Fruit fly (Drosophila melanogaster): Measurements from ENCODE around the gene RpL22.
A peak's percentile ranks its signal among the peaks of the same experiment; 100 is the strongest.

Gene RpL22

DNA sequence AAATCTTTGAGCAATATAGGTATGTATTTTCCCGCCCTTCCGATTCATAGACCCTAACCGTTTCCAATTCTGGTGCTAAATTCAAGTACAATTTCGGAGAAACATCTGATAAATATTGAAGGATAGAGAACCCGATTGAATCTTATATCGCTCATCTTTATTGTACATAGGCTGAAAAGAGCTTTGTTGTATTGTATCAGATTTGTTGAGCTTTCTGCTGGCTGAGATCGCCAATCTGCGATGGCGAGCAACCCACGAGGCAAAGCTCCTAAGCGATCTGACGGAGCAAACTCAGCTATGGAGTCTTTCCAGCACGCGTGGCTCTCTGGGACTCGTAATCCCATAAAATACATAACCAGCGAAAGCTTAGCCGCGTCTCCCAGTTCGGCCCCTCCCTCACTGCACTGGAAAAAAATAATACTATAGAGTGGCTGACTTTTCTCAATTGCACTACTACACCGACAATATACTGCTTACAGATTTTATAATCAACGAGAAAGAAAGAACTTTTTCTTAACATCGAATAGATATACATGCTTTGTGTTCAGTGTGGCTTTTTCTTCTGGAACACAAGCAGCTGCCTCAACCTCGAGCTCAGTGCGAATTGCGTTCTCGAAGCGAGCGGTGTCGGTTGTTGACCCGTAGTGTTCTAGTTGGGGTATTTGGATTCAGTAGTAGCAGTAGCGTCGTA, 9.1 kb downstream of the RpL22 start (continued):
- peak; percentile 76 for TF ChIP-seq scrt (GFP tag; optimal IDR thresholded peaks at IDR 0.05)
- peak; percentile 87 for TF ChIP-seq CG15514 (GFP tag; optimal IDR thresholded peaks at IDR 0.05)
- TF ChIP-seq HLH3B (GFP tag; IDR thresholded peaks at IDR 0.05): peak; percentile 76
- TF ChIP-seq HLHmδ (GFP tag; optimal IDR thresholded peaks at IDR 0.05): no peak
- TF ChIP-seq Oaz (GFP tag; IDR thresholded peaks at IDR 0.05): peak; percentile 59; the same call in 1 of the 2 replicates
- no peak for TF ChIP-seq pita (GFP tag; optimal IDR thresholded peaks at IDR 0.05)
- no peak for TF ChIP-seq CG7271 (tag; optimal IDR thresholded peaks at IDR 0.05)
- TF ChIP-seq sqz (GFP tag; optimal IDR thresholded peaks at IDR 0.05): no peak
- no peak for TF ChIP-seq Opbp (GFP tag; IDR thresholded peaks at IDR 0.05; ENCODE audit: partially characterized antibody)
- peak; percentile 41 for TF ChIP-seq Abd-B (GFP tag; optimal IDR thresholded peaks at IDR 0.05)
- peak; percentile 67; the same call in 2 of the 3 replicates for TF ChIP-seq H15 (GFP tag; IDR thresholded peaks at IDR 0.05)
- no peak for TF ChIP-seq pros (GFP tag; optimal IDR thresholded peaks at IDR 0.05)
- TF ChIP-seq grau (tag; optimal IDR thresholded peaks at IDR 0.05): peak; percentile 85
- peak; percentile 91 for TF ChIP-seq Meics (GFP tag; optimal IDR thresholded peaks at IDR 0.05)
- TF ChIP-seq CG10321 (GFP tag; IDR thresholded peaks at IDR 0.05): peak; percentile 65
- no peak for TF ChIP-seq HLH4C (GFP tag; IDR thresholded peaks at IDR 0.05; ENCODE audit: partially characterized antibody)
- no peak for TF ChIP-seq inv (GFP tag; IDR thresholded peaks at IDR 0.05; ENCODE audit: partially characterized antibody)
- TF ChIP-seq ci (GFP tag; IDR thresholded peaks at IDR 0.05): peak; percentile 87
- TF ChIP-seq Usf (GFP tag; optimal IDR thresholded peaks at IDR 0.05): peak; percentile 58
- TF ChIP-seq CG3065 (GFP tag; optimal IDR thresholded peaks at IDR 0.05): peak; percentile 50
- peak; percentile 20 for TF ChIP-seq CG15696 (tag; optimal IDR thresholded peaks at IDR 0.05)
- peak; percentile 68 for TF ChIP-seq CG12219 (GFP tag; optimal IDR thresholded peaks at IDR 0.05)
- TF ChIP-seq Oli (tag; optimal IDR thresholded peaks at IDR 0.05): peak; percentile 75
- TF ChIP-seq CG13296 (GFP tag; optimal IDR thresholded peaks at IDR 0.05): peak; percentile 72
- peak; percentile 67 for TF ChIP-seq CG4730 (GFP tag; IDR thresholded peaks at IDR 0.05)
- peak; percentile 90 for TF ChIP-seq dysf (GFP tag; IDR thresholded peaks at IDR 0.05)
- TF ChIP-seq CG6813 (GFP tag; optimal IDR thresholded peaks at IDR 0.05): peak; percentile 79
- TF ChIP-seq Vsx1 (GFP tag; optimal IDR thresholded peaks at IDR 0.05): peak; percentile 58
- TF ChIP-seq Dbx (GFP tag; IDR thresholded peaks at IDR 0.05): peak; percentile 96
- peak; percentile 56; the same call in 1 of the 2 replicates for TF ChIP-seq CG8765 (GFP tag; IDR thresholded peaks at IDR 0.05)
- TF ChIP-seq row (GFP tag; IDR thresholded peaks at IDR 0.05): peak; percentile 88
- TF ChIP-seq CG8944 (GFP tag; optimal IDR thresholded peaks at IDR 0.05): peak; percentile 78
- peak; percentile 81 for TF ChIP-seq tup (GFP tag; optimal IDR thresholded peaks at IDR 0.05)
- TF ChIP-seq CG12769 (tag; optimal IDR thresholded peaks at IDR 0.05): peak; percentile 98
- peak; percentile 68 for TF ChIP-seq CG31388 (GFP tag; optimal IDR thresholded peaks at IDR 0.05)
- TF ChIP-seq Dref (GFP tag; IDR thresholded peaks at IDR 0.05): 0 out of 2 replicates have a peak, but pooled peaks have one; percentile 33
- no peak for TF ChIP-seq CG17186 (GFP tag; optimal IDR thresholded peaks at IDR 0.05)
- TF ChIP-seq h (optimal IDR thresholded peaks at IDR 0.05): no peak
- TF ChIP-seq CG33213 (GFP tag; optimal IDR thresholded peaks at IDR 0.05): peak; percentile 83
- peak; percentile 73 for TF ChIP-seq repo (GFP tag; optimal IDR thresholded peaks at IDR 0.05)
- no peak for TF ChIP-seq Tbp (GFP tag; optimal IDR thresholded peaks at IDR 0.05)
- peak; percentile 78 for TF ChIP-seq CG12659 (GFP tag; optimal IDR thresholded peaks at IDR 0.05)
- peak; percentile 92 for TF ChIP-seq sob (GFP tag; IDR thresholded peaks at IDR 0.05)
- peak in 1 of 2 experiments; percentile 32 for TF ChIP-seq Trl (optimal IDR thresholded peaks at IDR 0.05)
- TF ChIP-seq Trl (GFP tag; optimal IDR thresholded peaks at IDR 0.05): peak; percentile 80
- peak; percentile 31; the same call in 1 of the 2 replicates for TF ChIP-seq Doc2 (GFP tag; IDR thresholded peaks at IDR 0.05)
- TF ChIP-seq CG13624 (GFP tag; optimal IDR thresholded peaks at IDR 0.05): peak; percentile 95
- TF ChIP-seq danr (GFP tag; IDR thresholded peaks at IDR 0.05): peak; percentile 43; the same call in 1 of the 2 replicates
- TF ChIP-seq prd (optimal IDR thresholded peaks at IDR 0.05): no peak
- TF ChIP-seq prd (GFP tag; IDR thresholded peaks at IDR 0.05): peak; percentile 85
